Worm (Caenorhabditis elegans): ENCODE measurements around the gene srbc-63.

srbc-63 gene

ce11 chrV:15413847-15414246 is 1.3 kb upstream of the srbc-63 start, which contains the start of gene srh-264 (continued):
- no peak for TF ChIP-seq jun-1 (tag; optimal IDR thresholded peaks at IDR 0.05)

- TF ChIP-seq zip-4 (GFP tag; optimal IDR thresholded peaks at IDR 0.05) (no peak), efl-1 (optimal IDR thresholded peaks at IDR 0.05) (no peak), efl-1 (GFP tag; optimal IDR thresholded peaks at IDR 0.05 in 1 of 2) (no peak), unc-30 (tag; optimal IDR thresholded peaks at IDR 0.05) (no peak), fkh-8 (tag; optimal IDR thresholded peaks at IDR 0.05) (no peak), unc-86 (tag; optimal IDR thresholded peaks at IDR 0.05) (no peak), fkh-4 (tag; optimal IDR thresholded peaks at IDR 0.05; ENCODE audit: borderline replicate concordance) (no peak), lin-35 (GFP tag; optimal IDR thresholded peaks at IDR 0.05) (no peak), sup-37 (GFP tag; optimal IDR thresholded peaks at IDR 0.05) (no peak), nhr-77 (tag; optimal IDR thresholded peaks at IDR 0.05) (no peak), nhr-71 (tag; optimal IDR thresholded peaks at IDR 0.05) (no peak)
Measured at ce11 chrV:15406928-15407327, 5.6 kb downstream of the srbc-63 start, which contains the start of gene srh-257. Gene srh-257 (plus strand): TSS chrV:15407228.

ce11 chrV:15404859-15405258 is 7.7 kb downstream of the srbc-63 start, which contains the start of gene srh-258:
Gene srh-258 (plus strand): TSS chrV:15405159.
- TF ChIP-seq nhr-85 (tag) = no peak
- TF ChIP-seq F16B12.6 (tag; optimal IDR thresholded peaks at IDR 0.05) = no peak
- no peak for TF ChIP-seq unc-98 (GFP tag; IDR thresholded peaks at IDR 0.05)
- TF ChIP-seq lin-13 (GFP tag; optimal IDR thresholded peaks at IDR 0.05) = no peak
- TF ChIP-seq zip-4 (GFP tag; optimal IDR thresholded peaks at IDR 0.05) = no peak
- TF ChIP-seq fkh-10 (GFP tag; optimal IDR thresholded peaks at IDR 0.05) = no peak

ce11 chrV:15401856-15402314 is 10.6 kb downstream of the srbc-63 start, which contains the start of gene fbxa-135:
Gene fbxa-135 (plus strand): TSS chrV:15402264.
- TF ChIP-seq nhr-71 (tag; optimal IDR thresholded peaks at IDR 0.05) (no peak), fkh-10 (GFP tag; optimal IDR thresholded peaks at IDR 0.05) (no peak), lsy-2 (tag; optimal IDR thresholded peaks at IDR 0.05) (no peak), snu-23 (GFP tag; optimal IDR thresholded peaks at IDR 0.05) (no peak), mef-2 (tag; optimal IDR thresholded peaks at IDR 0.05) (no peak), elt-2 (tag; optimal IDR thresholded peaks at IDR 0.05) (peak; percentile 3), ceh-82 (tag; optimal IDR thresholded peaks at IDR 0.05) (no peak)

ce11 chrV:15399691-15400377 is 12.7 kb downstream of the srbc-63 start, which contains the start of the genes T06E6.15 and sri-7:
Gene T06E6.15 (minus strand): TSS chrV:15399791.
Gene sri-7 (plus strand): TSS chrV:15400327.
- TF ChIP-seq hlh-4 (tag; optimal IDR thresholded peaks at IDR 0.05) = peak; percentile 89
- TF ChIP-seq efl-1 (optimal IDR thresholded peaks at IDR 0.05) = no peak
- TF ChIP-seq efl-1 (GFP tag; optimal IDR thresholded peaks at IDR 0.05 in 1 of 2) = peak in 1 of 2 experiments; percentile 40
- no peak for TF ChIP-seq pqm-1 (tag; optimal IDR thresholded peaks at IDR 0.05)

ce11 chrV:15398728-15399127 is 13.8 kb downstream of the srbc-63 start, which contains the start of gene fbxa-199:
Gene fbxa-199 (minus strand): TSS chrV:15398828.
- no peak for TF ChIP-seq pax-3 (tag; optimal IDR thresholded peaks at IDR 0.05)
- no peak for TF ChIP-seq nhr-71 (tag; optimal IDR thresholded peaks at IDR 0.05)
- TF ChIP-seq blmp-1 (tag; optimal IDR thresholded peaks at IDR 0.05) = no peak
- no peak for TF ChIP-seq elt-2 (tag; optimal IDR thresholded peaks at IDR 0.05)
- no peak for TF ChIP-seq zag-1 (tag; optimal IDR thresholded peaks at IDR 0.05)
- no peak for TF ChIP-seq ceh-8 (GFP tag; optimal IDR thresholded peaks at IDR 0.05)
- TF ChIP-seq aly-2 (tag; optimal IDR thresholded peaks at IDR 0.05) = no peak
- no peak for TF ChIP-seq unc-62 (GFP tag; optimal IDR thresholded peaks at IDR 0.05)
- TF ChIP-seq tlp-1 (tag; optimal IDR thresholded peaks at IDR 0.05) = no peak
- TF ChIP-seq lsy-2 (tag; optimal IDR thresholded peaks at IDR 0.05) = no peak
- no peak for TF ChIP-seq nhr-237 (tag; optimal IDR thresholded peaks at IDR 0.05)
- TF ChIP-seq lin-35 (GFP tag; optimal IDR thresholded peaks at IDR 0.05) = no peak
- TF ChIP-seq C16A3.4 (tag; optimal IDR thresholded peaks at IDR 0.05) = no peak
- TF ChIP-seq nhr-77 (tag; optimal IDR thresholded peaks at IDR 0.05) = no peak
- TF ChIP-seq nhr-85 (tag) = no peak
- no peak for TF ChIP-seq snpc-4 (tag; optimal IDR thresholded peaks at IDR 0.05)
- no peak for TF ChIP-seq zip-4 (GFP tag; optimal IDR thresholded peaks at IDR 0.05)
- TF ChIP-seq egl-13 (tag; optimal IDR thresholded peaks at IDR 0.05) = no peak
- no peak for TF ChIP-seq swsn-7 (tag; optimal IDR thresholded peaks at IDR 0.05)
- TF ChIP-seq lin-14 (GFP tag; optimal IDR thresholded peaks at IDR 0.05) = no peak
